Worm (Caenorhabditis elegans): ENCODE results near the gene sop-2.

Gene sop-2

ce11 chrII:12349866-12350265, 10.1 kb downstream of the sop-2 start:
- TF ChIP-seq ztf-23 (GFP tag; IDR thresholded peaks at IDR 0.05): no peak
- TF ChIP-seq T22C8.4 (GFP tag; IDR thresholded peaks at IDR 0.05): no peak
- no peak for TF ChIP-seq ref-1 (GFP tag; conservative IDR thresholded peaks at IDR 0.05)
- no peak for TF ChIP-seq cog-1 (tag; optimal IDR thresholded peaks at IDR 0.05)
- no peak for TF ChIP-seq tab-1 (GFP tag; IDR thresholded peaks at IDR 0.05)
- TF ChIP-seq med-1 (GFP tag; optimal IDR thresholded peaks at IDR 0.05; ENCODE audit: insufficient read depth): no peak
- no peak for TF ChIP-seq ztf-29 (GFP tag; IDR thresholded peaks at IDR 0.05)
- no peak for TF ChIP-seq klf-2 (GFP tag; conservative IDR thresholded peaks at IDR 0.05)
- no peak for TF ChIP-seq flt-1 (GFP tag; IDR thresholded peaks at IDR 0.05)

- peak; percentile 60; the same call in 1 of the 2 replicates for TF ChIP-seq tab-1 (GFP tag; IDR thresholded peaks at IDR 0.05)
- no peak for TF ChIP-seq klf-2 (GFP tag; conservative IDR thresholded peaks at IDR 0.05)
- TF ChIP-seq ref-1 (GFP tag; conservative IDR thresholded peaks at IDR 0.05): no peak
- TF ChIP-seq flt-1 (GFP tag; IDR thresholded peaks at IDR 0.05): no peak
- TF ChIP-seq ztf-23 (GFP tag; IDR thresholded peaks at IDR 0.05): no peak
Observed at ce11 chrII:12350737-12351275, 11.1 kb downstream of the sop-2 start.

- TF ChIP-seq ref-1 (GFP tag; conservative IDR thresholded peaks at IDR 0.05) (no peak), ztf-23 (GFP tag; IDR thresholded peaks at IDR 0.05) (no peak), ztf-29 (GFP tag; IDR thresholded peaks at IDR 0.05) (no peak), cog-1 (tag; optimal IDR thresholded peaks at IDR 0.05) (no peak), flt-1 (GFP tag; IDR thresholded peaks at IDR 0.05) (no peak), klf-2 (GFP tag; conservative IDR thresholded peaks at IDR 0.05) (no peak), T22C8.4 (GFP tag; IDR thresholded peaks at IDR 0.05) (no peak), med-1 (GFP tag; optimal IDR thresholded peaks at IDR 0.05; ENCODE audit: insufficient read depth) (no peak), tab-1 (GFP tag; IDR thresholded peaks at IDR 0.05) (no peak)
Observed at ce11 chrII:12352115-12352514, 12.4 kb downstream of the sop-2 start, which contains the start of gene ras-1. ras-1 (minus strand) TSS chrII:12352243.

DNA sequence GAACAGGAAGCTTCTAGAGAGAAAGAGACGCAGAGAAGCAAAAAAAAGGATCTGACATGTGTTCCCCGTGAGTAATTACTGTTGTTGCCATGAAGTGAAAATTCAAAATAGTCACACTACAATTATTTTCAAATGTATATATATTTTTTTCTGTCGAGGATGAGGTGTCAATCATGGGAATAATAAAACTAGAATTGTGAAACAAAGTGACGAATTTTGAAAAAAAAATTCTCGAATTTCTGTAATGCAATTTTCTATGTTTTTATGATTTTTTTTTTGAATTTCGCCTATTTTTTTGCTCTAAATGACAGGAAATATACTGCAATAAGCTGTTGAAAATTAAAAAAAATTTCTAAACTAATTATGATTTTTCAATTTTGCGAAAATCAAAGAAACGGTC, 13.4 kb downstream of the sop-2 start:
- TF ChIP-seq flt-1 (GFP tag; IDR thresholded peaks at IDR 0.05): no peak
- no peak for TF ChIP-seq tab-1 (GFP tag; IDR thresholded peaks at IDR 0.05)
- no peak for TF ChIP-seq ref-1 (GFP tag; conservative IDR thresholded peaks at IDR 0.05)
- no peak for TF ChIP-seq klf-2 (GFP tag; conservative IDR thresholded peaks at IDR 0.05)
- TF ChIP-seq cog-1 (tag; optimal IDR thresholded peaks at IDR 0.05): no peak
- TF ChIP-seq med-1 (GFP tag; optimal IDR thresholded peaks at IDR 0.05; ENCODE audit: insufficient read depth): no peak
- TF ChIP-seq ztf-29 (GFP tag; IDR thresholded peaks at IDR 0.05): no peak
- no peak for TF ChIP-seq T22C8.4 (GFP tag; IDR thresholded peaks at IDR 0.05)
- no peak for TF ChIP-seq ztf-23 (GFP tag; IDR thresholded peaks at IDR 0.05)

DNA sequence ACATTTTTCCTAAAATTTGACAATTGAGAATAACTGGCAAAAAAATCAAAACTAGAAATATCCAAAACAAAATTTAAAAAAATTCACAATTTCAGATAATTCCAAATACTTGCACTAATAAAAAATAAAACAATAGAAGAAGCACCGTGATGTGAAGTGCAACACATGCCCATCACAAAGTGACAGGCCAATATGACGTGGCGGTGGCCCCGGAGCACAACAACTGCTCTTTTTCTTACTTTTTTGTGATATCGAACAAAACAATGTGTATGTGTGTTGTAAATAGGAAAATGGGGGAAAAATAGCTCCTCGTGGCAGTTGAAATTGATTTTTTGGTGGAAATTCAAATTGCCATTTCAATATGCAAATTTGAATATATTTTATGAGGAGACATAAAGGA, 14.1 kb downstream of the sop-2 start:
- TF ChIP-seq tab-1 (GFP tag; IDR thresholded peaks at IDR 0.05): no peak

- no peak for TF ChIP-seq klf-2 (GFP tag; conservative IDR thresholded peaks at IDR 0.05)
- TF ChIP-seq T22C8.4 (GFP tag; IDR thresholded peaks at IDR 0.05): no peak
- peak; percentile 73 for TF ChIP-seq flt-1 (GFP tag; IDR thresholded peaks at IDR 0.05)
- 0 out of 2 replicates have a peak, but pooled peaks have one; percentile 29 for TF ChIP-seq ref-1 (GFP tag; conservative IDR thresholded peaks at IDR 0.05)
- 0 out of 2 replicates have a peak, but pooled peaks have one; percentile 49 for TF ChIP-seq ztf-29 (GFP tag; IDR thresholded peaks at IDR 0.05)
Observed at ce11 chrII:12362262-12362661, 22.5 kb downstream of the sop-2 start.

- TF ChIP-seq klf-2 (GFP tag; conservative IDR thresholded peaks at IDR 0.05): no peak
- no peak for TF ChIP-seq ztf-29 (GFP tag; IDR thresholded peaks at IDR 0.05)
- no peak for TF ChIP-seq ztf-23 (GFP tag; IDR thresholded peaks at IDR 0.05)
- TF ChIP-seq T22C8.4 (GFP tag; IDR thresholded peaks at IDR 0.05): no peak
- no peak for TF ChIP-seq flt-1 (GFP tag; IDR thresholded peaks at IDR 0.05)
- no peak for TF ChIP-seq tab-1 (GFP tag; IDR thresholded peaks at IDR 0.05)
- TF ChIP-seq ref-1 (GFP tag; conservative IDR thresholded peaks at IDR 0.05): no peak
- no peak for TF ChIP-seq cog-1 (tag; optimal IDR thresholded peaks at IDR 0.05)
Observed at ce11 chrII:12369202-12369601, 29.5 kb downstream of the sop-2 start.

DNA sequence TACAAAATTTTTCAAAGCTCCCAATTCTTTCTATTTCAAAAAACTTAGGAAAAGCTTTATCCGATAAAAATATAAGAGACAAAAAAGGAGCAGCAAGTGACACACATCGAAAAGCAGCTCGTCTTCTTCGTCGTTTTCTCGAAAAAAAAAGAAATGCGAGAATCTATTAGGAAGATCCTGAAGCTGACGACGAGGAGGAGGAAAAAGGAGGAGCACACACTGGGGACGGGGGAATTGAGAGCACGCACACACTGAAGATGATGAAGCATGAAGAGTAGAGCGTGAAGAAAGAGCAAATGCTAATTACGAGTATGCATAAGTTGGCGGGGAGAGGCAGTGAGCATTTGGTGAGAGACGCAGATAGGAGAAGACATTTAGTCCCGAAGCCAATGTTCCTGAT, 34.2 kb downstream of the sop-2 start:
- TF ChIP-seq T22C8.4 (GFP tag; IDR thresholded peaks at IDR 0.05): no peak
- TF ChIP-seq ztf-29 (GFP tag; IDR thresholded peaks at IDR 0.05): no peak
- TF ChIP-seq ref-1 (GFP tag; conservative IDR thresholded peaks at IDR 0.05): no peak
- TF ChIP-seq flt-1 (GFP tag; IDR thresholded peaks at IDR 0.05): no peak
- no peak for TF ChIP-seq med-1 (GFP tag; optimal IDR thresholded peaks at IDR 0.05; ENCODE audit: insufficient read depth)
- TF ChIP-seq klf-2 (GFP tag; conservative IDR thresholded peaks at IDR 0.05): no peak
- no peak for TF ChIP-seq cog-1 (tag; optimal IDR thresholded peaks at IDR 0.05)
- TF ChIP-seq ztf-23 (GFP tag; IDR thresholded peaks at IDR 0.05): no peak
- TF ChIP-seq tab-1 (GFP tag; IDR thresholded peaks at IDR 0.05): no peak

ce11 chrII:12378793-12379192, 39.0 kb downstream of the sop-2 start:
- no peak for TF ChIP-seq tab-1 (GFP tag; IDR thresholded peaks at IDR 0.05)

DNA sequence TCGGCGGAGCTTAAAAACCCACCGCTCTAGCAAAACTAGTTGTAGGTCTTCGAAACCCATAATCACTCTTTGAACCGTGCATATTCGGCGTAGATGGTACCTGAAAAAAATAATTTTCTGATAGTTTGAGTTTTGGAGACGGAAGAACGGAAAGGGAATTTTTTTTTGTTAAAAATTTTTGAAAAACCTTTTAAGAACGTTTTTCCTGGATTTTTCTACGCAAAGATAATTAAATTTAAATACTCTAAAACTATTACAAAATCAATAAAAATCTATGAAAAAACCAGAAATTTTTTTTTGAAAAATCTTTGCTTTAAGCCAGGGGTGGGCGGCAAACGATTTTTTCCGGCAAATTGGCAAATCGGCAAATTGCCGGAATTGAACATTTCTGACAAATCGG, 39.7 kb downstream of the sop-2 start, which contains the start of gene marc-5:
TSS of gene marc-5 (minus strand) at position 101 of the 400 bp plus-strand sequence.
- TF ChIP-seq ztf-29 (GFP tag; IDR thresholded peaks at IDR 0.05): no peak
- TF ChIP-seq flt-1 (GFP tag; IDR thresholded peaks at IDR 0.05): no peak
- TF ChIP-seq T22C8.4 (GFP tag; IDR thresholded peaks at IDR 0.05): no peak
- TF ChIP-seq ztf-23 (GFP tag; IDR thresholded peaks at IDR 0.05): no peak
- TF ChIP-seq tab-1 (GFP tag; IDR thresholded peaks at IDR 0.05): no peak
- no peak for TF ChIP-seq med-1 (GFP tag; optimal IDR thresholded peaks at IDR 0.05; ENCODE audit: insufficient read depth)
- TF ChIP-seq ref-1 (GFP tag; conservative IDR thresholded peaks at IDR 0.05): no peak
- TF ChIP-seq cog-1 (tag; optimal IDR thresholded peaks at IDR 0.05): no peak
- no peak for TF ChIP-seq klf-2 (GFP tag; conservative IDR thresholded peaks at IDR 0.05)

DNA sequence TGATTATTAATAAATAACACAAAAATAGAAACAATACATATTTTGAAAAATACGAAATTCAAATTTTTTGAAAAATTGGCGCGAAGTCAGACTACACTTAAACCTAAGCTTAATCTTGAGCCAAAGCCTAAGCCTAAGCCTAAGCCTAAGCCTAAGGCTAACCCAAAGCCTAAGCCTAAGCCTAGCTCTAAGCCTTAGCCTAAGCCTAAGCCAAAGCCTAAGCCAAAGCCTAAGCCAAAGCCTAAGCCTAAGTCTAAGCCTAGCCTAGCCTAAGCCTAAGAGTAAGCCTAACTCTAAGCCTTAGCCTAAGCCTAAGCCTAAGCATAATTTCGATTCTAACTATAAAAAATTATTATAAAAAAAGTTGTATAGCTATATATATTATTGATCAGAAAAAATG, 41.1 kb downstream of the sop-2 start:
- TF ChIP-seq klf-2 (GFP tag; conservative IDR thresholded peaks at IDR 0.05): no peak
- no peak for TF ChIP-seq ztf-23 (GFP tag; IDR thresholded peaks at IDR 0.05)
- TF ChIP-seq cog-1 (tag; optimal IDR thresholded peaks at IDR 0.05): no peak
- TF ChIP-seq T22C8.4 (GFP tag; IDR thresholded peaks at IDR 0.05): no peak
- TF ChIP-seq ref-1 (GFP tag; conservative IDR thresholded peaks at IDR 0.05): no peak
- TF ChIP-seq flt-1 (GFP tag; IDR thresholded peaks at IDR 0.05): no peak
- TF ChIP-seq med-1 (GFP tag; optimal IDR thresholded peaks at IDR 0.05; ENCODE audit: insufficient read depth): no peak
- TF ChIP-seq tab-1 (GFP tag; IDR thresholded peaks at IDR 0.05): no peak
- no peak for TF ChIP-seq ztf-29 (GFP tag; IDR thresholded peaks at IDR 0.05)
